Worm (Caenorhabditis elegans): ENCODE measurements around the gene cyp-13A2.

Gene cyp-13A2

DNA sequence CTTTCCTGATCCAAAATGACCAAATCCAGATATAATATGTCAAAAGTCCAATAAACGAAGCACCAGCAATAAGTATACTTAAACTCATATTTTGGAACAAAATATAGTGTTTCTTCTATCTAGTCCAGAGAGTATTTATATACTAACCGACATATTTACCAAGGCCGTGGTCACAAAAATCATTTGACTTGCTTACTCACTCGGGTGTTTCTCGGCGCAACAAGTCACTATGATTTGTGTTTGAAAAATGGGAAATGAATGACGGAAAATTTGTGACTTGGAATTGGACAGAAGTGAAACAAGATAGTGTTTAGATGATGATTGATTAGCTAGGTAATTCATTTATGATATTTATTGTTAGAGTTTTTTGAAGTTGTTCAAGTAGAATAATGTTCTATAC lies 12.8 kb upstream of the cyp-13A2 start, which contains the start of gene cyp-13A5:
TSS of gene cyp-13A5 (minus strand) at position 112 of the 400 bp plus-strand sequence.
- TF ChIP-seq snpc-4 (tag; optimal IDR thresholded peaks at IDR 0.05) (no peak), nhr-237 (tag; optimal IDR thresholded peaks at IDR 0.05) (no peak), pha-4 (tag; optimal IDR thresholded peaks at IDR 0.05) (no peak)

DNA sequence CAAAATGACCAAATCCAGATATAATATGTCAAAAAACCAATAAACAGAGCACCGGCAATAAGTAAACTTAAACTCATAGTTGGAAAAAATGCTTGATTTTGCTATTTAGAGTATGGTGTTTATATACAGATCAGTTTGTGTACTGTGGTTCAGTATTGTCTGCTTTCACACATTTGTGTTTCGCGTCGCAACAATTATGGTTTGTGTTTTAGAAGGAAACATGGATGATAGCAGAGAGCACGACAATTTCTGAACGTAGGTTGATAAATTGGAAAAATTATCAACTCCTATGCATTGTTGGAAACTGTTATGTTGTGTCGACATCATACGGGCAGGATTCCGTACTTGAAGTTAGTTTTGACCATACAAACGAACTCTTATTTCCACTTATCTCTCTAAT lies 10.2 kb upstream of the cyp-13A2 start, which contains the start of gene cyp-13A4:
TSS of gene cyp-13A4 (minus strand) at position 77 of the 400 bp plus-strand sequence.
- TF ChIP-seq snpc-4 (tag; optimal IDR thresholded peaks at IDR 0.05): no peak
- TF ChIP-seq nhr-28 (tag; optimal IDR thresholded peaks at IDR 0.05): no peak
- no peak for TF ChIP-seq unc-120 (tag; optimal IDR thresholded peaks at IDR 0.05; ENCODE audit: poor library complexity, severe bottlenecking)

DNA sequence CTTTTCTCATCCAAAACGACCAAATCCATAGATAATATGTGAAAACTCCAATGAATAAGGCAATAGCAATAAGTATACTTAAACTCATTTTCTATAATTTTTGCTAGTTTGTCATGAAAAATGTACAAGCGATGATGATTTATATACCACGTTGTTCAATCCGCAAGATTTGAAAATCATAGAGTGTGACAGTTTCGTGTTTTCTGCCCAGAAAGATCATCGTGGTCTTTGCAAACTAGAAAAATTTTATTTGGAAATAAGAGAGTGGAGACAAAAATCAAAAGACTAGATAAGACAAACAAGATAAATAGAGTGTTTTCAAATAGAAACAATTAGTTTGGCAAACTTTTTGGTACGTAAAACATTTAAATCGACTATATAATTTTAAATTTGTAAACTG lies 5.8 kb upstream of the cyp-13A2 start, which contains the start of gene cyp-13A3:
TSS of gene cyp-13A3 (minus strand) at position 101 of the 400 bp plus-strand sequence.
- no peak for TF ChIP-seq ceh-83 (GFP tag; optimal IDR thresholded peaks at IDR 0.05)
- TF ChIP-seq elt-3 (tag; optimal IDR thresholded peaks at IDR 0.05): no peak
- no peak for TF ChIP-seq drap-1 (GFP tag; optimal IDR thresholded peaks at IDR 0.05)
- no peak for TF ChIP-seq pha-4 (tag; optimal IDR thresholded peaks at IDR 0.05)
- TF ChIP-seq nhr-237 (tag; optimal IDR thresholded peaks at IDR 0.05): no peak
- no peak for TF ChIP-seq unc-39 (tag; optimal IDR thresholded peaks at IDR 0.05)
- no peak for TF ChIP-seq snpc-4 (tag; optimal IDR thresholded peaks at IDR 0.05)
- TF ChIP-seq sem-2 (GFP tag; optimal IDR thresholded peaks at IDR 0.05): no peak
- no peak for TF ChIP-seq blmp-1 (tag; optimal IDR thresholded peaks at IDR 0.05)
- TF ChIP-seq unc-62 (GFP tag; optimal IDR thresholded peaks at IDR 0.05): no peak
- TF ChIP-seq ham-2 (GFP tag; optimal IDR thresholded peaks at IDR 0.05): no peak
- TF ChIP-seq lsy-2 (tag; optimal IDR thresholded peaks at IDR 0.05): no peak
- TF ChIP-seq sptf-1 (tag; optimal IDR thresholded peaks at IDR 0.05): no peak
- TF ChIP-seq zip-8 (tag; optimal IDR thresholded peaks at IDR 0.05): no peak
- no peak for TF ChIP-seq lin-13 (tag; optimal IDR thresholded peaks at IDR 0.05)
- TF ChIP-seq lin-32 (GFP tag; optimal IDR thresholded peaks at IDR 0.05): no peak
- TF ChIP-seq hlh-1 (tag; optimal IDR thresholded peaks at IDR 0.05): no peak
- no peak for TF ChIP-seq bed-3 (GFP tag; optimal IDR thresholded peaks at IDR 0.05)

DNA sequence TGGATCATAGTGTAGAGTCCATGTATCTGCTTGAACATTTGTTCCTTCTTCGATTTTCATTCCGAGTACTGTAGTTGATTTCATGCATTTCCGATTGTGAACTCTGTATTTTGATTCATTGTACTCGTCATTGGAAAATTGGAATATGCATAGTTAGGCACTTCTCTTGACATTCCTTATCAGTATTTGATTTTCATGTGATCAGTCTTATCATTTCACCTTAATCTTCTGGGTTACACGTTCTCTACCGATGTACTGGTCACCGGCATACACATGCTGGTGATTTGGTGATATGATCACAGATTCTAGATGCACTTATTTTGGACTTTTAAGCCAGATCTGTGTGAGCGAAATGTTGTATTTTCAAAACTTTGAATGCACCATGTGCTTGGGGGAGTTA lies 3.8 kb upstream of the cyp-13A2 start:
- TF ChIP-seq pha-4 (tag; optimal IDR thresholded peaks at IDR 0.05) (no peak), lsy-2 (tag; optimal IDR thresholded peaks at IDR 0.05) (no peak), mls-2 (tag; optimal IDR thresholded peaks at IDR 0.05) (no peak), sptf-1 (tag; optimal IDR thresholded peaks at IDR 0.05) (no peak), unc-39 (tag; optimal IDR thresholded peaks at IDR 0.05) (no peak), zip-8 (tag; optimal IDR thresholded peaks at IDR 0.05) (no peak), ztf-11 (tag; optimal IDR thresholded peaks at IDR 0.05) (no peak), mab-5 (tag; optimal IDR thresholded peaks at IDR 0.05) (no peak), drap-1 (GFP tag; optimal IDR thresholded peaks at IDR 0.05) (no peak), nhr-12 (tag; optimal IDR thresholded peaks at IDR 0.05) (no peak), ceh-43 (GFP tag; optimal IDR thresholded peaks at IDR 0.05) (no peak), elt-3 (tag; optimal IDR thresholded peaks at IDR 0.05) (no peak), ces-1 (GFP tag; optimal IDR thresholded peaks at IDR 0.05) (no peak), unc-120 (tag; optimal IDR thresholded peaks at IDR 0.05; ENCODE audit: poor library complexity, severe bottlenecking) (no peak), ceh-83 (GFP tag; optimal IDR thresholded peaks at IDR 0.05) (no peak), nhr-237 (tag; optimal IDR thresholded peaks at IDR 0.05) (no peak), nhr-28 (tag; optimal IDR thresholded peaks at IDR 0.05) (no peak), elt-1 (tag; optimal IDR thresholded peaks at IDR 0.05; ENCODE audit: borderline replicate concordance, insufficient read depth) (no peak), tbx-8 (GFP tag; optimal IDR thresholded peaks at IDR 0.05) (no peak), blmp-1 (tag; optimal IDR thresholded peaks at IDR 0.05) (no peak)

DNA sequence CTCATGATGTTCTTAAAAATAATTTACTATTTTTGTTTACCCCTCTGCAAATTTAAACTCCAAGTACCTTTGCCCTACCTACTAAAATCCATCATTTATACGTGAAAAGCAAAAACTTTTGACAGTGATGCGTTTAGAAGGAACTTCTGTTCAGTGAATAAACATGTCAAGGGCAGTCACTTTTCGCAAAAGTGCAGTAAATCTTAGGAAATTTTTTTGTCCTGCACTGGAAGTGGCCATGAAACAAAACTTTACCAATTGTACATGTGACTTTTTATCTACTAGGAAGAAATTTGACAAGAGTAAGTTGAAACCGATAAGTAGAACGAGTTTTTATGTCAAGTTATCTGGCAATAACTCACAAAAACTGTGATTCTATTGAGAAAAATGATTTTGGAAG lies 1.2 kb downstream of the cyp-13A2 start:
- no peak for TF ChIP-seq bed-3 (GFP tag; optimal IDR thresholded peaks at IDR 0.05)
- TF ChIP-seq ceh-83 (GFP tag; optimal IDR thresholded peaks at IDR 0.05): no peak

DNA sequence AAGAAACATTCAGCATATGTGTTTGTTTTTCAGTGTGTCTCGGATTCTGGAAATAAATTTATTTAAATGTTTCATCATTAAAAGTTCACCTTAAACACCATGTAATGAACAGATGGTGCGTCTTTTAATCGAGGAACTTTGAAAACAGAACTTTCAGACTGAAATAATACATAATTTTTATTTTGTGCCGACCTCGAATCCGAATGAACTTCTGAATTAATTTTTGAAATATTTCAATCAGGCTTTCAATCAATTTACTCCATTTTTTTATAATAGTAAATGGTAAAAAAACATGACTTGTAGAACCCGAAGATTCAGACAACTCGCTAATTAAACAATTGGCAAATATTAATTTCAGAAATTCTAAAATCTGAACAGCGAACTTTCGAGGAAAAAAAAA lies 5.1 kb downstream of the cyp-13A2 start, which contains the start of gene T10B9.14:
TSS of gene T10B9.14 (minus strand) at position 101 of the 400 bp plus-strand sequence.
- TF ChIP-seq blmp-1 (tag; optimal IDR thresholded peaks at IDR 0.05): no peak
- no peak for TF ChIP-seq flh-1 (GFP tag; optimal IDR thresholded peaks at IDR 0.05)
- no peak for TF ChIP-seq ceh-39 (tag; optimal IDR thresholded peaks at IDR 0.05)

Measured in whole organism, mixed stage, embryonic.